Fruit fly (Drosophila melanogaster): Measurements from ENCODE around the gene CG42705.

dm6 chrX:7415027-7415426, 1.4 kb downstream of the CG42705 start:
- no peak for TF ChIP-seq CG13123 (GFP tag; optimal IDR thresholded peaks at IDR 0.05)
- TF ChIP-seq CG8765 (GFP tag; IDR thresholded peaks at IDR 0.05): no peak
